Worm (Caenorhabditis elegans) whole organism, L4/young adult: ENCODE results near the gene C05C10.7.
A peak's percentile ranks its signal among the peaks of the same experiment; 100 is the strongest.

ENCODE experiments used
- W03F9.2 ChIP-seq: fragments of 150-350 bp; optimal IDR thresholded peaks from 2 replicates; lab custom pipeline; 2014; ENCODE audit warnings: missing biosample characterization, missing genetic modification characterization
- dao-5 ChIP-seq: sonication (generic microtip); optimal IDR thresholded peaks from 2 replicates; lab custom pipeline; 2016; ENCODE audit warnings: missing genotype, missing genetic modification characterization, moderate library complexity, missing compliant biosample characterization
- him-1 ChIP-seq: sonication (generic microtip); optimal IDR thresholded peaks from 2 replicates; lab custom pipeline; 2016; ENCODE audit warnings: missing genotype, missing genetic modification reagents, missing genetic modification characterization, missing compliant biosample characterization

- TF ChIP-seq him-1 (tag; lab: Kevin White, UChicago), result no peak
- no peak for TF ChIP-seq dao-5 (tag; lab: Kevin White, UChicago)
- peak; percentile 66 for TF ChIP-seq W03F9.2 (tag; lab: Kevin White, UChicago)
Measured at ce11 chrII:9937611-9938010, 1.2 kb downstream of the C05C10.7 start.
